Worm (Caenorhabditis elegans) whole organism, young adult: Measurements from ENCODE around the gene rpi-2.

Experiments used
- B0261.1 ChIP-seq: sonication (generic microtip); optimal IDR thresholded peaks from 2 replicates; lab custom pipeline; 2016; ENCODE audit warnings: mild to moderate bottlenecking, missing genetic modification characterization, moderate library complexity, missing compliant biosample characterization
- B0336.3 ChIP-seq: fragments of 200-800 bp; sonication (Bioruptor generic); IDR thresholded peaks from 2 replicates; pipeline ENCODE4 v1.3.6; 2022; ENCODE audit warnings: missing genetic modification characterization, missing compliant biosample characterization
- F33H1.4 ChIP-seq: fragments of 200-800 bp; sonication (Bioruptor generic); IDR thresholded peaks from 2 replicates; pipeline ENCODE4 v1.3.6; 2022; ENCODE audit warnings: missing genetic modification reagents, missing genetic modification characterization, missing compliant biosample characterization
- F39B2.1 ChIP-seq: fragments of 200-800 bp; sonication (Bioruptor generic); IDR thresholded peaks from 2 replicates; pipeline ENCODE4 v1.3.6; 2022; ENCODE audit warnings: missing genetic modification reagents, missing genetic modification characterization, missing compliant biosample characterization
- F49E8.2 ChIP-seq: sonication (generic microtip); optimal IDR thresholded peaks from 3 replicates; lab custom pipeline; 2017; ENCODE audit warnings: missing genetic modification characterization, mild to moderate bottlenecking, missing compliant biosample characterization, antibody characterized with exemption, moderate library complexity; ENCODE audit not compliant: insufficient read depth
- F52B5.7 ChIP-seq: sonication (generic microtip); optimal IDR thresholded peaks from 2 replicates; lab custom pipeline; 2016; ENCODE audit warnings: mild to moderate bottlenecking, missing genetic modification characterization, missing compliant biosample characterization
- F55B11.4 ChIP-seq: sonication (generic microtip); optimal IDR thresholded peaks from 2 replicates; lab custom pipeline; 2016; ENCODE audit warnings: missing compliant biosample characterization, missing genetic modification characterization, borderline replicate concordance; ENCODE audit not compliant: insufficient read depth
- F57A8.1 ChIP-seq: fragments of 200-800 bp; sonication (Bioruptor generic); optimal IDR thresholded peaks from 2 replicates; lab custom pipeline; 2018; ENCODE audit warnings: mild to moderate bottlenecking, missing genetic modification characterization, moderate library complexity, missing compliant biosample characterization
- T07F8.4 ChIP-seq: sonication (generic microtip); optimal IDR thresholded peaks from 2 replicates; lab custom pipeline; 2016; ENCODE audit warnings: mild to moderate bottlenecking, missing genetic modification characterization, moderate library complexity, missing compliant biosample characterization
- Y67H2A.10 ChIP-seq: fragments of 200-800 bp; sonication (Bioruptor generic); conservative IDR thresholded peaks from 2 replicates; pipeline ENCODE4 v1.3.6; 2022; ENCODE audit warnings: missing genetic modification reagents, missing genetic modification characterization, missing compliant biosample characterization
- Y95B8A.8 ChIP-seq: fragments of 200-800 bp; sonication (Bioruptor generic); IDR thresholded peaks from 2 replicates; pipeline ENCODE4 v1.3.6; 2022; ENCODE audit warnings: missing genetic modification reagents, missing genetic modification characterization, missing compliant biosample characterization
- akir-1 ChIP-seq: fragments of 200-800 bp; sonication (Bioruptor generic); optimal IDR thresholded peaks from 2 replicates; lab custom pipeline; 2018; ENCODE audit warnings: mild to moderate bottlenecking, missing genetic modification characterization, moderate library complexity, missing compliant biosample characterization
- atf-7 ChIP-seq: sonication (generic microtip); optimal IDR thresholded peaks from 2 replicates; lab custom pipeline; 2017; ENCODE audit warnings: mild to moderate bottlenecking, missing genetic modification characterization, missing compliant biosample characterization
- attf-6 ChIP-seq: fragments of 200-800 bp; sonication (Bioruptor generic); IDR thresholded peaks from 2 replicates; pipeline ENCODE4 v1.3.6; 2022; ENCODE audit warnings: missing genetic modification reagents, missing genetic modification characterization, missing compliant biosample characterization
- bed-2 ChIP-seq: fragments of 200-800 bp; sonication (Bioruptor generic); IDR thresholded peaks from 2 replicates; pipeline ENCODE4 v1.3.6; 2022; ENCODE audit warnings: missing genetic modification reagents, missing genetic modification characterization, missing compliant biosample characterization
- cebp-1 ChIP-seq, 2 experiments: fragments of 200-800 bp in 1 of 2; sonication (Bioruptor generic) in 1 of 2; sonication (generic microtip) in 1 of 2; IDR thresholded peaks in 1 of 2; optimal IDR thresholded peaks in 1 of 2; 2 replicates each; pipeline versions ENCODE4 v1.3.6 to Lab custom; 2017 to 2022; ENCODE audit warnings: missing compliant biosample characterization in 2 of 2, missing genetic modification characterization in 2 of 2, mild to moderate bottlenecking in 1 of 2, missing genetic modification reagents in 1 of 2, moderate library complexity in 1 of 2
- ceh-100 ChIP-seq: fragments of 200-800 bp; sonication (Bioruptor generic); IDR thresholded peaks from 2 replicates; pipeline ENCODE4 v1.3.6; 2022; ENCODE audit warnings: missing genetic modification reagents, missing genetic modification characterization, missing compliant biosample characterization
- ceh-91 ChIP-seq: fragments of 200-800 bp; sonication (Bioruptor generic); IDR thresholded peaks from 2 replicates; pipeline ENCODE4 v1.3.6; 2022; ENCODE audit warnings: missing genetic modification reagents, missing genetic modification characterization, missing compliant biosample characterization
- chd-7 ChIP-seq: sonication (generic microtip); optimal IDR thresholded peaks from 2 replicates; lab custom pipeline; 2016; ENCODE audit warnings: mild to moderate bottlenecking, missing genetic modification characterization, moderate library complexity, missing compliant biosample characterization
- dpl-1 ChIP-seq: fragments of 150-350 bp; optimal IDR thresholded peaks from 2 replicates; lab custom pipeline; 2014; ENCODE audit warnings: missing biosample characterization, missing genetic modification reagents, missing genetic modification characterization
- efl-1 ChIP-seq: fragments of 150-350 bp; optimal IDR thresholded peaks from 2 replicates; lab custom pipeline; 2014; ENCODE audit warnings: missing biosample characterization, missing genetic modification reagents, missing genetic modification characterization
- egl-18 ChIP-seq: fragments of 200-800 bp; sonication (Bioruptor generic); IDR thresholded peaks from 2 replicates; pipeline ENCODE4 v1.3.6; 2022; ENCODE audit warnings: missing genetic modification reagents, missing genetic modification characterization, missing compliant biosample characterization
- egl-44 ChIP-seq: fragments of 200-800 bp; sonication (Bioruptor generic); IDR thresholded peaks from 2 replicates; pipeline ENCODE4 v1.3.6; 2022; ENCODE audit warnings: missing genetic modification reagents, missing genetic modification characterization, missing compliant biosample characterization
- egrh-3 ChIP-seq: fragments of 200-800 bp; sonication (Bioruptor generic); IDR thresholded peaks from 2 replicates; pipeline ENCODE4 v1.3.6; 2022; ENCODE audit warnings: missing genetic modification reagents, missing genetic modification characterization, missing compliant biosample characterization
- fkh-3 ChIP-seq: sonication (generic microtip); optimal IDR thresholded peaks from 2 replicates; lab custom pipeline; 2016; ENCODE audit warnings: mild to moderate bottlenecking, missing genetic modification characterization, missing compliant biosample characterization
- gei-17 ChIP-seq: fragments of 200-800 bp; sonication (Bioruptor generic); optimal IDR thresholded peaks from 2 replicates; lab custom pipeline; 2018; ENCODE audit warnings: mild to moderate bottlenecking, missing genetic modification characterization, missing compliant biosample characterization
- him-1 ChIP-seq: sonication (generic microtip); optimal IDR thresholded peaks from 2 replicates; lab custom pipeline; 2016; ENCODE audit warnings: missing genotype, missing genetic modification reagents, missing genetic modification characterization, missing compliant biosample characterization
- hlh-12 ChIP-seq: sonication (generic microtip); optimal IDR thresholded peaks from 2 replicates; lab custom pipeline; 2016; ENCODE audit warnings: missing genetic modification characterization, missing compliant biosample characterization
- hmg-1.2 ChIP-seq: fragments of 200-800 bp; sonication (Bioruptor generic); IDR thresholded peaks from 2 replicates; pipeline ENCODE4 v1.3.6; 2022; ENCODE audit warnings: missing genetic modification reagents, missing genetic modification characterization, missing compliant biosample characterization
- lir-1 ChIP-seq: fragments of 200-800 bp; sonication (Bioruptor generic); conservative IDR thresholded peaks from 2 replicates; pipeline ENCODE4 v1.3.6; 2022; ENCODE audit warnings: missing genetic modification reagents, missing genetic modification characterization, missing compliant biosample characterization
- madf-3 ChIP-seq: fragments of 200-800 bp; sonication (Bioruptor generic); IDR thresholded peaks from 2 replicates; pipeline ENCODE4 v1.3.6; 2022; ENCODE audit warnings: missing genetic modification reagents, missing genetic modification characterization, missing compliant biosample characterization
- mel-28 ChIP-seq: sonication (generic microtip); optimal IDR thresholded peaks from 2 replicates; lab custom pipeline; 2016; ENCODE audit warnings: borderline replicate concordance, mild to moderate bottlenecking, missing genetic modification characterization, missing compliant biosample characterization
- nfya-1 ChIP-seq: sonication (generic microtip); optimal IDR thresholded peaks from 2 replicates; lab custom pipeline; 2017; ENCODE audit warnings: antibody characterized with exemption, missing compliant biosample characterization, missing genetic modification characterization, borderline replicate concordance; ENCODE audit not compliant: insufficient read depth
- nfyb-1 ChIP-seq: fragments of 200-800 bp; sonication (Bioruptor generic); IDR thresholded peaks from 2 replicates; pipeline ENCODE4 v1.3.6; 2022; ENCODE audit warnings: missing genetic modification reagents, missing genetic modification characterization, missing compliant biosample characterization
- pbrm-1 ChIP-seq: fragments of 200-800 bp; sonication (Bioruptor generic); IDR thresholded peaks from 2 replicates; pipeline ENCODE4 v1.3.6; 2022; ENCODE audit warnings: missing genetic modification reagents, missing genetic modification characterization, missing compliant biosample characterization
- pha-4 ChIP-seq: fragments of 150-350 bp; sonication (generic microtip); optimal IDR thresholded peaks from 2 replicates; lab custom pipeline; 2014; ENCODE audit warnings: missing biosample characterization, missing genetic modification reagents, missing genetic modification characterization
- rcor-1 ChIP-seq: fragments of 200-800 bp; sonication (Bioruptor generic); IDR thresholded peaks from 2 replicates; pipeline ENCODE4 v1.3.6; 2022; ENCODE audit warnings: missing genetic modification reagents, missing genetic modification characterization, missing compliant biosample characterization
- rec-8 ChIP-seq, 2 experiments: sonication (generic microtip); optimal IDR thresholded peaks; 2 replicates each; lab custom pipeline; 2016; ENCODE audit warnings: mild to moderate bottlenecking in 2 of 2, missing genetic modification characterization in 2 of 2, missing genetic modification reagents in 2 of 2, missing genotype in 2 of 2, missing biosample characterization in 1 of 2, missing compliant biosample characterization in 1 of 2, moderate library complexity in 1 of 2
- repo-1 ChIP-seq: sonication (generic microtip); optimal IDR thresholded peaks from 2 replicates; lab custom pipeline; 2017; ENCODE audit warnings: mild to moderate bottlenecking, missing genetic modification characterization, missing compliant biosample characterization
- snpc-3.4 ChIP-seq: sonication (generic microtip); optimal IDR thresholded peaks from 2 replicates; lab custom pipeline; 2017; ENCODE audit warnings: missing genetic modification characterization, mild to moderate bottlenecking, missing compliant biosample characterization, antibody characterized with exemption, moderate library complexity, missing genotype, missing genetic modification reagents
- somi-1 ChIP-seq: fragments of 200-800 bp; sonication (Bioruptor generic); optimal IDR thresholded peaks from 2 replicates; lab custom pipeline; 2018; ENCODE audit warnings: mild to moderate bottlenecking, missing genetic modification characterization, missing compliant biosample characterization
- sptf-2 ChIP-seq: fragments of 200-800 bp; sonication (Bioruptor generic); optimal IDR thresholded peaks from 2 replicates; lab custom pipeline; 2018; ENCODE audit warnings: mild to moderate bottlenecking, missing genetic modification characterization, missing compliant biosample characterization
- tlf-1 ChIP-seq: fragments of 200-800 bp; sonication (Bioruptor generic); optimal IDR thresholded peaks from 2 replicates; lab custom pipeline; 2018; ENCODE audit warnings: mild to moderate bottlenecking, missing genetic modification characterization, missing compliant biosample characterization
- zfh-2 ChIP-seq: fragments of 200-800 bp; sonication (Bioruptor generic); conservative IDR thresholded peaks from 2 replicates; pipeline ENCODE4 v1.3.6; 2022; ENCODE audit warnings: missing genetic modification reagents, missing genetic modification characterization, missing compliant biosample characterization
- ztf-22 ChIP-seq: fragments of 200-800 bp; sonication (Bioruptor generic); optimal IDR thresholded peaks from 2 replicates; lab custom pipeline; 2018; ENCODE audit warnings: mild to moderate bottlenecking, missing genetic modification characterization, moderate library complexity, missing compliant biosample characterization
- ztf-26 ChIP-seq: sonication (generic microtip); optimal IDR thresholded peaks from 2 replicates; lab custom pipeline; 2017; ENCODE audit warnings: missing genetic modification characterization, missing compliant biosample characterization
- ztf-6 ChIP-seq: fragments of 200-800 bp; sonication (Bioruptor generic); IDR thresholded peaks from 2 replicates; pipeline ENCODE4 v1.3.6; 2022; ENCODE audit warnings: missing genetic modification reagents, missing genetic modification characterization, missing compliant biosample characterization

Gene rpi-2

ce11 chrIV:1709695-1710315 lies 1.3 kb upstream of the rpi-2 start, which contains the start of the genes pbs-1 and K08D12.3 (continued):
- TF ChIP-seq madf-3 (GFP tag; lab: Robert Waterston, UW) (peak; percentile 31; the same call in 1 of the 2 replicates), nfya-1 (tag; lab: Kevin White, UChicago) (no peak), repo-1 (tag; lab: Kevin White, UChicago) (no peak), F33H1.4 (peak; percentile 81), ceh-100 (GFP tag; lab: Robert Waterston, UW) (0 out of 2 replicates have a peak, but pooled peaks have one; percentile 29), F55B11.4 (tag; lab: Kevin White, UChicago) (no peak), akir-1 (GFP tag; lab: Kevin White, UChicago) (no peak), him-1 (no peak), ztf-6 (GFP tag; lab: Robert Waterston, UW) (no peak), ceh-91 (GFP tag; lab: Robert Waterston, UW) (no peak), ztf-22 (no peak), B0261.1 (no peak), egrh-3 (GFP tag; lab: Robert Waterston, UW) (no peak), zfh-2 (GFP tag; lab: Robert Waterston, UW) (no peak), chd-7 (no peak), nfyb-1 (peak; percentile 61), sptf-2 (GFP tag; lab: Kevin White, UChicago) (no peak), Y95B8A.8 (GFP tag; lab: Robert Waterston, UW) (no peak), rec-8 (tag; optimal IDR thresholded peaks at IDR 0.05; lab: Kevin White, UChicago) (no peak), hmg-1.2 (GFP tag; lab: Robert Waterston, UW) (0 out of 2 replicates have a peak, but pooled peaks have one; percentile 13), tlf-1 (peak; percentile 81), F39B2.1 (GFP tag; lab: Robert Waterston, UW) (no peak), F57A8.1 (no peak), egl-18 (GFP tag; lab: Robert Waterston, UW) (no peak), fkh-3 (no peak), T07F8.4 (tag; lab: Kevin White, UChicago) (no peak), ztf-26 (peak; percentile 42), bed-2 (GFP tag; lab: Robert Waterston, UW) (no peak), snpc-3.4 (peak; percentile 46), hlh-12 (tag; lab: Kevin White, UChicago) (no peak), mel-28 (tag; lab: Kevin White, UChicago) (no peak), pha-4 (peak; percentile 74), somi-1 (no peak), gei-17 (GFP tag; lab: Kevin White, UChicago) (no peak), efl-1 (GFP tag; lab: Kevin White, UChicago) (peak; percentile 62), pbrm-1 (GFP tag; lab: Robert Waterston, UW) (peak; percentile 68), egl-44 (GFP tag; lab: Robert Waterston, UW) (no peak), F49E8.2 (tag; lab: Kevin White, UChicago) (peak; percentile 63), F52B5.7 (tag; lab: Kevin White, UChicago) (no peak), rcor-1 (peak; percentile 37; the same call in 1 of the 2 replicates), Y67H2A.10 (no peak), attf-6 (no peak), cebp-1 (GFP tag; IDR thresholded peaks at IDR 0.05; lab: Robert Waterston, UW) (no peak), cebp-1 (tag; optimal IDR thresholded peaks at IDR 0.05; lab: Kevin White, UChicago) (peak; percentile 63), atf-7 (tag; lab: Kevin White, UChicago) (no peak), B0336.3 (no peak; the same call in 1 of the 2 replicates), dpl-1 (GFP tag; lab: Kevin White, UChicago) (peak; percentile 71), lir-1 (GFP tag; lab: Robert Waterston, UW) (no peak)
